Worm (Caenorhabditis elegans): ENCODE data around the gene trmt-10C.2.
A peak's percentile ranks its signal among the peaks of the same experiment; 100 is the strongest.

The trmt-10C.2 gene

ce11 chrIII:6360825-6361224 lies 14.7 kb downstream of the trmt-10C.2 start:
- TF ChIP-seq skn-1 (tag; optimal IDR thresholded peaks at IDR 0.05) (peak; percentile 20), vab-15 (tag; optimal IDR thresholded peaks at IDR 0.05) (peak; percentile 35), mep-1 (tag; optimal IDR thresholded peaks at IDR 0.05) (peak; percentile 71), nhr-85 (tag) (peak; percentile 97), snu-23 (GFP tag; optimal IDR thresholded peaks at IDR 0.05) (peak; percentile 51), nhr-20 (tag; optimal IDR thresholded peaks at IDR 0.05) (peak; percentile 73), nhr-84 (tag; optimal IDR thresholded peaks at IDR 0.05) (no peak), C34B4.2 (tag; optimal IDR thresholded peaks at IDR 0.05) (no peak), lin-14 (GFP tag; optimal IDR thresholded peaks at IDR 0.05) (peak; percentile 79), unc-86 (tag; optimal IDR thresholded peaks at IDR 0.05) (no peak), lsy-2 (tag; optimal IDR thresholded peaks at IDR 0.05) (peak; percentile 18 to 33), zip-4 (GFP tag; optimal IDR thresholded peaks at IDR 0.05) (no peak), nhr-90 (tag; optimal IDR thresholded peaks at IDR 0.05; ENCODE audit: poor library complexity) (peak; percentile 2), fkh-8 (tag; optimal IDR thresholded peaks at IDR 0.05) (no peak), nhr-19 (GFP tag; conservative IDR thresholded peaks at IDR 0.05) (0 out of 2 replicates have a peak, but pooled peaks have one; percentile 16), elt-3 (tag; optimal IDR thresholded peaks at IDR 0.05) (peak in 3 of 6 experiments; percentile 21 to 67 (median 31)), tbx-2 (tag; optimal IDR thresholded peaks at IDR 0.05) (peak; percentile 2), mdl-1 (tag; optimal IDR thresholded peaks at IDR 0.05) (peak in 1 of 2 experiments; percentile 58), rnt-1 (tag; optimal IDR thresholded peaks at IDR 0.05) (peak; percentile 29), nhr-71 (tag; optimal IDR thresholded peaks at IDR 0.05) (peak; percentile 56), lin-13 (GFP tag; optimal IDR thresholded peaks at IDR 0.05) (peak; percentile 13), lin-35 (GFP tag; optimal IDR thresholded peaks at IDR 0.05) (peak in 1 of 2 experiments; percentile 60), dpl-1 (GFP tag; optimal IDR thresholded peaks at IDR 0.05) (peak in 1 of 3 experiments; percentile 1), ztf-11 (tag; optimal IDR thresholded peaks at IDR 0.05) (no peak), ceh-63 (GFP tag; optimal IDR thresholded peaks at IDR 0.05) (no peak), blmp-1 (tag; optimal IDR thresholded peaks at IDR 0.05) (peak; percentile 94)

ce11 chrIII:6361560-6361959 lies 15.5 kb downstream of the trmt-10C.2 start:
- TF ChIP-seq pax-3 (tag; optimal IDR thresholded peaks at IDR 0.05) = no peak
- TF ChIP-seq elt-3 (tag; optimal IDR thresholded peaks at IDR 0.05) = peak in 1 of 6 experiments; percentile 25
- TF ChIP-seq fos-1 (tag; optimal IDR thresholded peaks at IDR 0.05) = no peak
- TF ChIP-seq ztf-11 (tag; optimal IDR thresholded peaks at IDR 0.05) = no peak
- no peak for TF ChIP-seq tlp-1 (tag; optimal IDR thresholded peaks at IDR 0.05)
- no peak for TF ChIP-seq nhr-11 (tag; optimal IDR thresholded peaks at IDR 0.05)
- TF ChIP-seq jun-1 (tag; optimal IDR thresholded peaks at IDR 0.05) = no peak
- TF ChIP-seq mab-9 (GFP tag; IDR thresholded peaks at IDR 0.05) = no peak
- TF ChIP-seq unc-98 (GFP tag; IDR thresholded peaks at IDR 0.05) = no peak
- no peak for TF ChIP-seq efl-1 (optimal IDR thresholded peaks at IDR 0.05)
- TF ChIP-seq efl-1 (GFP tag; optimal IDR thresholded peaks at IDR 0.05 in 1 of 2) = peak in 1 of 2 experiments; percentile 93
- no peak for TF ChIP-seq blmp-1 (tag; optimal IDR thresholded peaks at IDR 0.05)
- TF ChIP-seq elt-2 (tag; optimal IDR thresholded peaks at IDR 0.05) = peak; percentile 83
- TF ChIP-seq nhr-71 (tag; optimal IDR thresholded peaks at IDR 0.05) = peak; percentile 39
- TF ChIP-seq Y116A8C.19 (tag; optimal IDR thresholded peaks at IDR 0.05; ENCODE audit: borderline replicate concordance) = no peak
- no peak for TF ChIP-seq sptf-1 (tag; optimal IDR thresholded peaks at IDR 0.05)
- peak in 1 of 2 experiments; percentile 57 for TF ChIP-seq lin-35 (GFP tag; optimal IDR thresholded peaks at IDR 0.05)
- no peak for TF ChIP-seq lin-15B (tag; optimal IDR thresholded peaks at IDR 0.05)
- TF ChIP-seq hpl-2 (GFP tag; optimal IDR thresholded peaks at IDR 0.05) = no peak
- no peak for TF ChIP-seq unc-30 (tag; optimal IDR thresholded peaks at IDR 0.05)
- TF ChIP-seq nhr-85 (tag) = no peak
- no peak for TF ChIP-seq sox-4 (tag; optimal IDR thresholded peaks at IDR 0.05)
- TF ChIP-seq egl-13 (tag; optimal IDR thresholded peaks at IDR 0.05) = peak; percentile 38
- TF ChIP-seq hlh-17 (GFP tag; optimal IDR thresholded peaks at IDR 0.05; ENCODE audit: borderline replicate concordance) = no peak
- no peak for TF ChIP-seq ceh-63 (GFP tag; optimal IDR thresholded peaks at IDR 0.05)
- no peak for TF ChIP-seq fkh-8 (tag; optimal IDR thresholded peaks at IDR 0.05)
- no peak for TF ChIP-seq mdl-1 (tag; optimal IDR thresholded peaks at IDR 0.05)
- peak; percentile 18 for TF ChIP-seq nhr-20 (tag; optimal IDR thresholded peaks at IDR 0.05)
- no peak for TF ChIP-seq nhr-237 (tag; optimal IDR thresholded peaks at IDR 0.05)
- no peak for TF ChIP-seq irx-1 (tag; optimal IDR thresholded peaks at IDR 0.05)
- TF ChIP-seq lsy-2 (tag; optimal IDR thresholded peaks at IDR 0.05) = peak in 1 of 2 experiments; percentile 4
- no peak for TF ChIP-seq sup-37 (GFP tag; optimal IDR thresholded peaks at IDR 0.05)
- TF ChIP-seq lin-14 (GFP tag; optimal IDR thresholded peaks at IDR 0.05) = peak; percentile 29
- no peak for TF ChIP-seq isw-1 (GFP tag; IDR thresholded peaks at IDR 0.05)
